Fruit fly (Drosophila melanogaster) whole organism, wandering third instar larva: Measurements from ENCODE around the gene CG5235.

Experiments used
- Abd-B ChIP-seq: fragments of >200 bp; optimal IDR thresholded peaks from 2 replicates; lab custom pipeline; 2017; ENCODE audit warnings: missing biosample characterization, missing genetic modification characterization
- CG32264 ChIP-seq: fragments of 200-800 bp; sonication (Bioruptor generic); optimal IDR thresholded peaks from 2 replicates; lab custom pipeline; 2016; ENCODE audit warnings: missing biosample characterization, missing genetic modification characterization
- CG9705 ChIP-seq: fragments of 200-800 bp; sonication (Bioruptor generic); optimal IDR thresholded peaks from 2 replicates; lab custom pipeline; 2018; ENCODE audit warnings: missing biosample characterization, mild to moderate bottlenecking, missing genetic modification characterization
- CrebA ChIP-seq: fragments of 200-800 bp; sonication (Bioruptor generic); optimal IDR thresholded peaks from 2 replicates; lab custom pipeline; 2016; ENCODE audit warnings: missing biosample characterization, mild to moderate bottlenecking, missing genetic modification characterization, borderline replicate concordance
- Dfd ChIP-seq: fragments of >200 bp; optimal IDR thresholded peaks from 2 replicates; lab custom pipeline; 2017; ENCODE audit warnings: missing biosample characterization, missing genetic modification characterization
- Dif ChIP-seq: fragments of 200-275, 200-300 bp; sonication (Bioruptor generic); optimal IDR thresholded peaks from 2 replicates; lab custom pipeline; 2018; ENCODE audit warnings: missing biosample characterization, missing genetic modification characterization; ENCODE audit not compliant: partially characterized antibody
- GATAd ChIP-seq: sonication (Bioruptor generic); optimal IDR thresholded peaks from 2 replicates; lab custom pipeline; 2016; ENCODE audit warnings: missing biosample characterization, missing genetic modification characterization
- HLH106 ChIP-seq: fragments of 200-800 bp; optimal IDR thresholded peaks from 3 replicates; lab custom pipeline; 2019; ENCODE audit warnings: missing biosample characterization, mild to moderate bottlenecking, missing genetic modification characterization, moderate library complexity
- Hnf4 ChIP-seq: fragments of 200-800 bp; sonication (Bioruptor generic); optimal IDR thresholded peaks from 2 replicates; lab custom pipeline; 2016; ENCODE audit warnings: missing biosample characterization, mild to moderate bottlenecking, missing genetic modification characterization
- Hr78 ChIP-seq: fragments of >200 bp; optimal IDR thresholded peaks from 2 replicates; lab custom pipeline; 2017; ENCODE audit warnings: missing biosample characterization, missing genetic modification characterization
- Hr83 ChIP-seq: fragments of 200-300 bp; sonication (Bioruptor generic); optimal IDR thresholded peaks from 2 replicates; lab custom pipeline; 2016; ENCODE audit warnings: missing biosample characterization, mild to moderate bottlenecking, missing genetic modification characterization, moderate library complexity; ENCODE audit not compliant: poor library complexity, severe bottlenecking
- Jra ChIP-seq: sonication (Bioruptor generic); optimal IDR thresholded peaks from 2 replicates; lab custom pipeline; 2016; ENCODE audit warnings: missing biosample characterization, missing genetic modification characterization
- Mio ChIP-seq: sonication (Bioruptor generic); optimal IDR thresholded peaks from 2 replicates; lab custom pipeline; 2016; ENCODE audit warnings: missing biosample characterization, missing genetic modification characterization
- Myc ChIP-seq: fragments of >200 bp; optimal IDR thresholded peaks from 2 replicates; lab custom pipeline; 2017
- N ChIP-seq: fragments of >200 bp; optimal IDR thresholded peaks from 2 replicates; lab custom pipeline; 2018; ENCODE audit warnings: missing biosample characterization, missing external identifiers, missing genetic modification characterization
- OdsH ChIP-seq: fragments of 200-800 bp; sonication (Bioruptor generic); optimal IDR thresholded peaks from 2 replicates; lab custom pipeline; 2016; ENCODE audit warnings: missing biosample characterization, mild to moderate bottlenecking, missing genetic modification characterization
- Rel ChIP-seq, 2 experiments: fragments of 200-800 bp; sonication (Bioruptor generic) in 1 of 2; optimal IDR thresholded peaks; 2 replicates in 1 of 2; 3 replicates in 1 of 2; lab custom pipeline; 2016 to 2019; ENCODE audit warnings: mild to moderate bottlenecking in 2 of 2, missing biosample characterization in 2 of 2, missing genetic modification characterization in 2 of 2, moderate library complexity in 1 of 2
- Sp1 ChIP-seq: fragments of 200-800 bp; sonication (Bioruptor generic); optimal IDR thresholded peaks from 3 replicates; lab custom pipeline; 2019; ENCODE audit warnings: missing biosample characterization, mild to moderate bottlenecking, missing genetic modification characterization, moderate library complexity
- Vsx2 ChIP-seq: fragments of 200-300, 225-300 bp; sonication (Bioruptor generic); optimal IDR thresholded peaks from 2 replicates; lab custom pipeline; 2018; ENCODE audit warnings: missing biosample characterization, missing genetic modification characterization; ENCODE audit not compliant: partially characterized antibody
- br ChIP-seq: fragments of 200-800 bp; sonication (Bioruptor generic); optimal IDR thresholded peaks from 2 replicates; lab custom pipeline; 2016; ENCODE audit warnings: missing biosample characterization, missing genetic modification characterization
- brk ChIP-seq: fragments of 200-800 bp; sonication (Bioruptor generic); optimal IDR thresholded peaks from 2 replicates; lab custom pipeline; 2016; ENCODE audit warnings: missing biosample characterization, mild to moderate bottlenecking, missing genetic modification characterization
- dl ChIP-seq, 2 experiments: fragments of 175-275, 200-275 bp in 1 of 2; fragments of 200-275 bp in 1 of 2; sonication (Bioruptor generic); optimal IDR thresholded peaks; lab custom pipeline; 2018; ENCODE audit warnings: mild to moderate bottlenecking in 2 of 2, missing biosample characterization in 2 of 2, missing genetic modification characterization in 2 of 2, moderate library complexity in 2 of 2; ENCODE audit not compliant: partially characterized antibody in 2 of 2, insufficient read depth in 1 of 2
- dmrt93B ChIP-seq: fragments of 200-800 bp; sonication (Bioruptor generic); optimal IDR thresholded peaks from 2 replicates; lab custom pipeline; 2018; ENCODE audit warnings: missing biosample characterization, mild to moderate bottlenecking, missing genetic modification characterization
- dsf ChIP-seq: sonication (Bioruptor generic); optimal IDR thresholded peaks from 2 replicates; lab custom pipeline; 2016; ENCODE audit warnings: missing biosample characterization, missing genetic modification characterization, borderline replicate concordance
- ey ChIP-seq: fragments of 200-800 bp; sonication (Bioruptor generic); optimal IDR thresholded peaks from 2 replicates; lab custom pipeline; 2016; ENCODE audit warnings: missing biosample characterization, missing genetic modification characterization
- foxo ChIP-seq, 2 experiments: fragments of 200-800 bp; sonication (Bioruptor generic); optimal IDR thresholded peaks; 2 replicates in 1 of 2; 3 replicates in 1 of 2; lab custom pipeline; 2016 to 2017; ENCODE audit warnings: missing biosample characterization in 2 of 2, missing genetic modification characterization in 2 of 2
- fru ChIP-seq: fragments of 200-800 bp; sonication (Bioruptor generic); optimal IDR thresholded peaks from 3 replicates; lab custom pipeline; 2016; ENCODE audit warnings: missing biosample characterization, mild to moderate bottlenecking, missing genetic modification characterization
- h ChIP-seq: fragments of 200-800 bp; sonication (Bioruptor generic); optimal IDR thresholded peaks from 3 replicates; lab custom pipeline; 2016; ENCODE audit warnings: missing biosample characterization, mild to moderate bottlenecking, missing genetic modification characterization
- jim ChIP-seq: fragments of 175-275, 200-325 bp; sonication (Bioruptor generic); optimal IDR thresholded peaks from 2 replicates; lab custom pipeline; 2016; ENCODE audit warnings: missing biosample characterization, mild to moderate bottlenecking, missing genetic modification characterization
- lola ChIP-seq: fragments of >200 bp; optimal IDR thresholded peaks from 2 replicates; lab custom pipeline; 2017; ENCODE audit warnings: missing biosample characterization, missing genetic modification characterization
- pan ChIP-seq: fragments of >200 bp; optimal IDR thresholded peaks from 2 replicates; lab custom pipeline; 2017
- psq ChIP-seq: fragments of 200-800 bp; sonication (Bioruptor generic); optimal IDR thresholded peaks from 3 replicates; lab custom pipeline; 2017; ENCODE audit warnings: missing biosample characterization, mild to moderate bottlenecking, missing genetic modification characterization, moderate library complexity
- rgr ChIP-seq: fragments of 200-800 bp; sonication (Bioruptor generic); optimal IDR thresholded peaks from 3 replicates; lab custom pipeline; 2016; ENCODE audit warnings: missing biosample characterization, mild to moderate bottlenecking, missing genetic modification characterization
- sage ChIP-seq: fragments of 200-800 bp; sonication (Bioruptor generic); optimal IDR thresholded peaks from 2 replicates; lab custom pipeline; 2016; ENCODE audit warnings: missing biosample characterization, mild to moderate bottlenecking, missing genetic modification characterization
- sv ChIP-seq: fragments of 200-800 bp; sonication (Bioruptor generic); optimal IDR thresholded peaks from 3 replicates; lab custom pipeline; 2016; ENCODE audit warnings: missing biosample characterization, missing genetic modification characterization
- tai ChIP-seq: sonication (Bioruptor generic); optimal IDR thresholded peaks from 2 replicates; lab custom pipeline; 2016; ENCODE audit warnings: missing biosample characterization, missing genetic modification characterization
- usp ChIP-seq: fragments of >200 bp; optimal IDR thresholded peaks from 2 replicates; lab custom pipeline; 2017; ENCODE audit warnings: missing biosample characterization, missing genetic modification characterization
- woc ChIP-seq: sonication (Bioruptor generic); optimal IDR thresholded peaks from 2 replicates; lab custom pipeline; 2016; ENCODE audit warnings: missing biosample characterization, mild to moderate bottlenecking, missing genetic modification characterization

Gene CG5235

dm6 chr3L:16113607-16114337 lies 23.6 kb upstream of the CG5235 start:
- TF ChIP-seq dmrt93B (GFP tag; lab: Kevin White, UChicago) (no peak), lola (GFP tag; lab: Kevin White, UChicago) (no peak), Sp1 (peak; percentile 84), Vsx2 (GFP tag; lab: Kevin White, UChicago) (no peak), Rel (GFP tag; optimal IDR thresholded peaks at IDR 0.05; lab: Kevin White, UChicago) (no peak), Rel (tag; optimal IDR thresholded peaks at IDR 0.05; lab: Kevin White, UChicago) (peak; percentile 44), br (GFP tag; lab: Kevin White, UChicago) (peak; percentile 90), fru (peak; percentile 93), HLH106 (tag; lab: Kevin White, UChicago) (peak; percentile 84), Hnf4 (GFP tag; lab: Kevin White, UChicago) (peak; percentile 86), jim (GFP tag; lab: Kevin White, UChicago) (no peak), OdsH (peak; percentile 92), brk (GFP tag; lab: Kevin White, UChicago) (no peak), sv (peak; percentile 88), dsf (peak; percentile 84), h (GFP tag; lab: Kevin White, UChicago) (peak; percentile 96), CG32264 (GFP tag; lab: Kevin White, UChicago) (peak; percentile 77), CrebA (GFP tag; lab: Kevin White, UChicago) (no peak), N (GFP tag; lab: Kevin White, UChicago) (no peak), pan (lab: Kevin White, UChicago) (no peak), Myc (lab: Kevin White, UChicago) (no peak), sage (GFP tag; lab: Kevin White, UChicago) (peak; percentile 74), GATAd (GFP tag; lab: Kevin White, UChicago) (peak; percentile 39), Dif (no peak), ey (GFP tag; lab: Kevin White, UChicago) (peak; percentile 92), usp (GFP tag; lab: Kevin White, UChicago) (no peak), Abd-B (GFP tag; lab: Kevin White, UChicago) (no peak), foxo (GFP tag; optimal IDR thresholded peaks at IDR 0.05; lab: Kevin White, UChicago) (peak; percentile 50 to 93), dl (GFP tag; optimal IDR thresholded peaks at IDR 0.05; lab: Kevin White, UChicago; ENCODE audit: insufficient read depth in 1 of 2, partially characterized antibody in 2 of 2) (no peak), Mio (GFP tag; lab: Kevin White, UChicago) (peak; percentile 61), psq (peak; percentile 96), Dfd (no peak), tai (GFP tag; lab: Kevin White, UChicago) (no peak), Hr83 (GFP tag; lab: Kevin White, UChicago) (peak; percentile 73), rgr (GFP tag; lab: Kevin White, UChicago) (peak; percentile 92), woc (GFP tag; lab: Kevin White, UChicago) (peak; percentile 94), CG9705 (GFP tag; lab: Kevin White, UChicago) (peak; percentile 80), Jra (GFP tag; lab: Kevin White, UChicago) (peak; percentile 82), Hr78 (GFP tag; lab: Kevin White, UChicago) (no peak)

- TF ChIP-seq Jra (GFP tag; lab: Kevin White, UChicago) (no peak), lola (GFP tag; lab: Kevin White, UChicago) (no peak), dsf (no peak), tai (GFP tag; lab: Kevin White, UChicago) (no peak), OdsH (no peak), Mio (GFP tag; lab: Kevin White, UChicago) (no peak), psq (no peak), Hnf4 (GFP tag; lab: Kevin White, UChicago) (no peak), usp (GFP tag; lab: Kevin White, UChicago) (no peak), HLH106 (tag; lab: Kevin White, UChicago) (no peak), Vsx2 (GFP tag; lab: Kevin White, UChicago) (no peak), rgr (GFP tag; lab: Kevin White, UChicago) (no peak), ey (GFP tag; lab: Kevin White, UChicago) (no peak), Dfd (no peak), Hr83 (GFP tag; lab: Kevin White, UChicago) (no peak), CG32264 (GFP tag; lab: Kevin White, UChicago) (no peak)
- TF ChIP-seq, all 38 proteins: peak for 0
Observed at dm6 chr3L:16113003-16113606, 22.9 kb upstream of the CG5235 start, which contains the start of gene Taf4. TSS of gene Taf4 (plus strand) at chr3L:16113212.
